Worm (Caenorhabditis elegans) whole organism, young adult: ENCODE results near the gene C35B1.7.
A peak's percentile ranks its signal among the peaks of the same experiment; 100 is the strongest.
"Not testable (repeated sequence)": the region's sequence is repeated elsewhere in the genome, so short reads cannot be mapped to it uniquely, and the experiment has no call there.

Experiments
- B0019.2 ChIP-seq: fragments of 200-800 bp; sonication (Bioruptor generic); conservative IDR thresholded peaks from 2 replicates; pipeline ENCODE4 v1.3.6; 2022; ENCODE audit warnings: missing genetic modification reagents, missing genetic modification characterization, missing compliant biosample characterization
- B0261.1 ChIP-seq: sonication (generic microtip); optimal IDR thresholded peaks from 2 replicates; lab custom pipeline; 2016; ENCODE audit warnings: mild to moderate bottlenecking, missing genetic modification characterization, moderate library complexity, missing compliant biosample characterization
- C17E4.6 ChIP-seq: fragments of 200-800 bp; sonication (Bioruptor generic); IDR thresholded peaks from 2 replicates; pipeline ENCODE4 v1.3.6; 2022; ENCODE audit warnings: missing genetic modification reagents, missing genetic modification characterization, missing compliant biosample characterization
- F23B12.7 ChIP-seq: sonication (generic microtip); optimal IDR thresholded peaks from 2 replicates; lab custom pipeline; 2017; ENCODE audit warnings: missing genetic modification characterization, mild to moderate bottlenecking, missing compliant biosample characterization, antibody characterized with exemption, moderate library complexity; ENCODE audit not compliant: insufficient read depth
- F57C9.4 ChIP-seq: sonication (generic microtip); optimal IDR thresholded peaks from 2 replicates; lab custom pipeline; 2017; ENCODE audit warnings: mild to moderate bottlenecking, missing genetic modification characterization, missing compliant biosample characterization
- K11D2.4 ChIP-seq: fragments of 200-800 bp; sonication (Bioruptor generic); IDR thresholded peaks from 2 replicates; pipeline ENCODE4 v1.3.6; 2022; ENCODE audit warnings: missing genetic modification reagents, missing genetic modification characterization, missing compliant biosample characterization
- Y53G8AR.9 ChIP-seq: fragments of 200-800 bp; sonication (Bioruptor generic); conservative IDR thresholded peaks from 2 replicates; pipeline ENCODE4 v1.3.6; 2022; ENCODE audit warnings: missing genetic modification reagents, missing genetic modification characterization, missing compliant biosample characterization
- Y79H2A.3 ChIP-seq: fragments of 200-800 bp; sonication (Bioruptor generic); conservative IDR thresholded peaks from 2 replicates; pipeline ENCODE4 v1.3.6; 2022; ENCODE audit warnings: missing genetic modification reagents, missing genetic modification characterization, missing compliant biosample characterization
- Y95B8A.8 ChIP-seq: fragments of 200-800 bp; sonication (Bioruptor generic); IDR thresholded peaks from 2 replicates; pipeline ENCODE4 v1.3.6; 2022; ENCODE audit warnings: missing genetic modification reagents, missing genetic modification characterization, missing compliant biosample characterization
- akir-1 ChIP-seq: fragments of 200-800 bp; sonication (Bioruptor generic); optimal IDR thresholded peaks from 2 replicates; lab custom pipeline; 2018; ENCODE audit warnings: mild to moderate bottlenecking, missing genetic modification characterization, moderate library complexity, missing compliant biosample characterization
- ama-1 ChIP-seq, 3 experiments: fragments of 150-350 bp in 1 of 3; sonication (generic microtip) in 2 of 3; optimal IDR thresholded peaks; 2 replicates each; lab custom pipeline; 2014 to 2018; ENCODE audit warnings: missing biosample characterization in 2 of 3, missing genetic modification characterization in 2 of 3, missing genetic modification reagents in 2 of 3
- attf-3 ChIP-seq: fragments of 200-800 bp; sonication (Bioruptor generic); conservative IDR thresholded peaks from 2 replicates; pipeline ENCODE4 v1.3.6; 2022; ENCODE audit warnings: missing genetic modification reagents, missing genetic modification characterization, missing compliant biosample characterization
- bed-1 ChIP-seq: fragments of 200-800 bp; sonication (Bioruptor generic); IDR thresholded peaks from 2 replicates; pipeline ENCODE4 v1.3.6; 2022; ENCODE audit warnings: missing genetic modification reagents, missing genetic modification characterization, missing compliant biosample characterization
- cebp-1 ChIP-seq, 2 experiments: fragments of 200-800 bp in 1 of 2; sonication (Bioruptor generic) in 1 of 2; sonication (generic microtip) in 1 of 2; IDR thresholded peaks in 1 of 2; optimal IDR thresholded peaks in 1 of 2; 2 replicates each; pipeline versions ENCODE4 v1.3.6 to Lab custom; 2017 to 2022; ENCODE audit warnings: missing compliant biosample characterization in 2 of 2, missing genetic modification characterization in 2 of 2, mild to moderate bottlenecking in 1 of 2, missing genetic modification reagents in 1 of 2, moderate library complexity in 1 of 2
- dox-1 ChIP-seq: fragments of 200-800 bp; sonication (Bioruptor generic); IDR thresholded peaks from 2 replicates; pipeline ENCODE4 v1.3.6; 2022; ENCODE audit warnings: missing genetic modification reagents, missing genetic modification characterization, missing compliant biosample characterization
- dpff-1 ChIP-seq: sonication (generic microtip); optimal IDR thresholded peaks from 2 replicates; lab custom pipeline; 2017; ENCODE audit warnings: mild to moderate bottlenecking, missing genetic modification characterization, missing compliant biosample characterization
- gei-17 ChIP-seq: fragments of 200-800 bp; sonication (Bioruptor generic); optimal IDR thresholded peaks from 2 replicates; lab custom pipeline; 2018; ENCODE audit warnings: mild to moderate bottlenecking, missing genetic modification characterization, missing compliant biosample characterization
- him-1 ChIP-seq: sonication (generic microtip); optimal IDR thresholded peaks from 2 replicates; lab custom pipeline; 2016; ENCODE audit warnings: missing genotype, missing genetic modification reagents, missing genetic modification characterization, missing compliant biosample characterization
- let-526 ChIP-seq: fragments of 200-800 bp; sonication (Bioruptor generic); IDR thresholded peaks from 2 replicates; pipeline ENCODE4 v1.3.6; 2022; ENCODE audit warnings: missing genetic modification reagents, missing genetic modification characterization, missing compliant biosample characterization
- lin-54 ChIP-seq: fragments of 200-800 bp; sonication (Bioruptor generic); optimal IDR thresholded peaks from 2 replicates; lab custom pipeline; 2018; ENCODE audit warnings: mild to moderate bottlenecking, missing genetic modification characterization, missing compliant biosample characterization
- lir-1 ChIP-seq: fragments of 200-800 bp; sonication (Bioruptor generic); conservative IDR thresholded peaks from 2 replicates; pipeline ENCODE4 v1.3.6; 2022; ENCODE audit warnings: missing genetic modification reagents, missing genetic modification characterization, missing compliant biosample characterization
- madf-6 ChIP-seq: fragments of 200-800 bp; sonication (Bioruptor generic); IDR thresholded peaks from 2 replicates; pipeline ENCODE4 v1.3.6; 2022; ENCODE audit warnings: missing genetic modification reagents, missing genetic modification characterization, missing compliant biosample characterization
- nhr-80 ChIP-seq: sonication (generic microtip); optimal IDR thresholded peaks from 2 replicates; lab custom pipeline; 2016; ENCODE audit warnings: missing genetic modification characterization, missing compliant biosample characterization
- sea-2 ChIP-seq: fragments of 200-800 bp; sonication (Bioruptor generic); IDR thresholded peaks from 2 replicates; pipeline ENCODE4 v1.3.6; 2022; ENCODE audit warnings: missing genetic modification characterization, missing compliant biosample characterization
- snpc-1.3 ChIP-seq: sonication (generic microtip); optimal IDR thresholded peaks from 2 replicates; lab custom pipeline; 2017; ENCODE audit warnings: missing genetic modification characterization, mild to moderate bottlenecking, missing compliant biosample characterization, antibody characterized with exemption, moderate library complexity, missing genotype, missing genetic modification reagents; ENCODE audit not compliant: insufficient read depth
- tlf-1 ChIP-seq: fragments of 200-800 bp; sonication (Bioruptor generic); optimal IDR thresholded peaks from 2 replicates; lab custom pipeline; 2018; ENCODE audit warnings: mild to moderate bottlenecking, missing genetic modification characterization, missing compliant biosample characterization
- unc-130 ChIP-seq: sonication (generic microtip); optimal IDR thresholded peaks from 2 replicates; lab custom pipeline; 2016; ENCODE audit warnings: missing genetic modification reagents, missing genetic modification characterization, missing compliant biosample characterization
- xnd-1 ChIP-seq: sonication (generic microtip); optimal IDR thresholded peaks from 2 replicates; lab custom pipeline; 2016; ENCODE audit warnings: missing genotype, missing genetic modification reagents, missing genetic modification characterization, missing compliant biosample characterization
- zfh-2 ChIP-seq: fragments of 200-800 bp; sonication (Bioruptor generic); conservative IDR thresholded peaks from 2 replicates; pipeline ENCODE4 v1.3.6; 2022; ENCODE audit warnings: missing genetic modification reagents, missing genetic modification characterization, missing compliant biosample characterization
- zim-3 ChIP-seq: sonication (generic microtip); optimal IDR thresholded peaks from 2 replicates; lab custom pipeline; 2017; ENCODE audit warnings: mild to moderate bottlenecking, missing genetic modification characterization, moderate library complexity, missing compliant biosample characterization

The C35B1.7 gene

DNA sequence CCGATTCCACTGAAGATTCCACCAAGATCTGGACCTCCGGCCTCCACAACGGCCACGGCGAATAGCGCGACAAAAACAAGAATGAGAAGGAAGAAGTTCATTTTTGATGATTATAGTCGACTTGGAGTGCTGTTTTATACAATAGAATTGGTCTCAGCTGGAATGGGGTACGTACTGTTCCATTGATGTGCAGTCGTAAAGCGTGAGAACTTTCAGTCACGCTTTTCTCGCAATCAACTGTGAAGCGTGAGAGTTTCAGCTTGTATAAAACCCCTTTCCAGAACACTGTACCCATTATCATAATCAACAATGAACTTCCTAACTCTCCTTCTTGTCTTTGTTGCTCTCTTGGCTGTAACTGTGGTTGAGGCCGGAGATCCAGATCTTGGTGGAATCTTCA is 6.8 kb downstream of the C35B1.7 start, which contains the start of the genes F49F1.4 and F49F1.2:
Gene F49F1.4 (minus strand): TSS at position 101 of the 400 bp plus-strand sequence.
Gene F49F1.2 (plus strand): TSS at position 310 of the 400 bp plus-strand sequence.
- TF ChIP-seq lir-1 (GFP tag; lab: Robert Waterston, UW) (no peak), unc-130 (GFP tag; lab: Kevin White, UChicago) (no peak), tlf-1 (no peak), him-1 (tag; lab: Kevin White, UChicago) (no peak), F23B12.7 (tag; lab: Kevin White, UChicago) (no peak), bed-1 (GFP tag; lab: Robert Waterston, UW) (no peak), zfh-2 (GFP tag; lab: Robert Waterston, UW) (no peak)

DNA sequence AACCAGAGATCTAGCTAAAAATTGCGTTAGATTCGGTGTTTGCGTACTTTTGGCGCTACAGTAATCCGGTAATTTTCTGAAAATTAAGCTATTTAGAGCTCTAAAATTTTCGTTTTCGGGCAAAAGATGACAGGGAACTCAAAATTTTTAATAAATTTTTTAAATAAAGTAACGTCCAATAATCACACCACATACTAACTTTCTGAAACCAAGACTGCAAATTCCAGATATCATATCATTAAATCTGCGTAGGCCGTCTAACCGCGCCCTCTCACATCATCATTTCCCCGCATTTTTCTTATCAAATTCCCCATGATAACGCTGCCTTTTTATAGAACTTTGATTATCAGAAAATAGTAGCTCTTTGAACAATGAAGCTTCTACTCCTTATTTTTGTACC is 8.6 kb downstream of the C35B1.7 start, which contains the start of gene drd-50:
Gene drd-50 (plus strand): TSS at position 301 of the 400 bp plus-strand sequence.
- no peak for TF ChIP-seq B0019.2 (GFP tag; lab: Robert Waterston, UW)
- no peak for TF ChIP-seq madf-6
- no peak for TF ChIP-seq C17E4.6 (GFP tag; lab: Robert Waterston, UW)
- TF ChIP-seq nhr-80, result peak; percentile 17
- TF ChIP-seq K11D2.4 (GFP tag; lab: Robert Waterston, UW), result no peak
- TF ChIP-seq lin-54, result no peak
- TF ChIP-seq dpff-1, result no peak

DNA sequence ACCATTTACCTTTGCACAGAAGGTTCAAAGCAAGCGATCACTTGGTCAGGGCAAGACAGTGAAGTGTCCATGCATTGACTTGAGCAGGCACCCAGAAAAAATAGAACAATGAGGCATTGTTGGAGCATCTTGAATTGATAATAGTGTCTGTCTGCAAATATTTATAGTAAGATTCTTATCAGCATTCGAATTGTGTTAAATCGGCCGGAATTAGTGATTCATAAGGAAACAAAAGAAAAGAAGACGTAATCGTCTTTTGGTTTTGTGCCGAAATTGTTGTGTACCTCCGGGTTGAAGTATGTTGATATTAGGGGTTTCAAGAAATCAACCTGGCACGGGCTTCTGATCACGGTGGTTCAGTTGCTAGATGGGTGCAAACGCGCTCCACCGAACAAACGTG is 11.4 kb downstream of the C35B1.7 start, which contains the start of gene F49F1.5:
Gene F49F1.5 (minus strand): TSS at position 153 of the 400 bp plus-strand sequence.
- TF ChIP-seq gei-17 (GFP tag; lab: Kevin White, UChicago) (no peak), sea-2 (no peak), zfh-2 (GFP tag; lab: Robert Waterston, UW) (no peak), Y79H2A.3 (GFP tag; lab: Robert Waterston, UW) (no peak), let-526 (GFP tag; lab: Robert Waterston, UW) (no peak), dox-1 (no peak), B0261.1 (tag; lab: Kevin White, UChicago) (no peak), akir-1 (GFP tag; lab: Kevin White, UChicago) (no peak), F57C9.4 (tag; lab: Kevin White, UChicago) (no peak), Y53G8AR.9 (GFP tag; lab: Robert Waterston, UW) (no peak), snpc-1.3 (tag; lab: Kevin White, UChicago) (no peak), Y95B8A.8 (GFP tag; lab: Robert Waterston, UW) (no peak)

DNA sequence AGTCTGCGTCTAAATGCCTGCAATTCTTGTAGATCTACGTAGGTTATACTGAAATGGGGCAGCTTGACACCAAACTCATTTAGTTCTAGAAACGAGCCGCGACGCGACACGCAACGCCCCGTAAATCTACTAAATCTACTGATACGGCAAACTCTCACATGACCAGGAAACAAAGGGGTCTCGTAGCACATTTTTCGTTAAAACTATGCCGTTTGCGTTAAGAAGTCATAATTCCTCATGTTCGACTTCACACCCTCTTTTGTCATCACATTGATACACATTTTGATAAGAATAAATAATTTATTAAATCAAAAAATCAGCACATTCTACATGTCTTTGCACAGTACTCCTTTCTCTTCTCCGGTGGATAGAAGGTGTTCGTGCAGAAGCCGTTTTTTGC is 12.2 kb downstream of the C35B1.7 start:
- TF ChIP-seq nhr-80 (peak; percentile 19), zim-3 (tag; lab: Kevin White, UChicago) (no peak)

DNA sequence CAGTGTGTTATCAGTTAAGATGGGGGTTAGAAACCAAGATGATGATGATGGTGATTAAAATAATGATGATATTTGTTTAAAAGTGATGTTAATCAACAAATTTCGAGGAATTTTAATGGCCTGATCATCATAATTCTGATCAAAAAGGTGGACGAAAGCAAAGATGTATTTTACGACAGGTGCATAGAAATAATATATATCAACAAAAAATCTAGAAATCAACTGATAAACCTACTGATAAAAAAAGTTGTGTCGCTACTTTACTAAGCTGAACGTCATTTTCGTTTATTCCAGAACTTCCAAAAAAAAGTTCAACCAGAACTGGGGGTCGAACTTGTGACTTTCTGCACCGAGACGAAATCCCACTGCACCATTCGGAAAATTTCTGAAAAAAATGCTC is 14.2 kb downstream of the C35B1.7 start, which contains the start of gene mul-1:
Gene mul-1 (minus strand): TSS at position 84 of the 400 bp plus-strand sequence.
- TF ChIP-seq nhr-80, result peak; percentile 46
- no peak for TF ChIP-seq ama-1 (optimal IDR thresholded peaks at IDR 0.05; lab: Kevin White, UChicago)
- no peak for TF ChIP-seq ama-1 (GFP tag; optimal IDR thresholded peaks at IDR 0.05; lab: Kevin White, UChicago)
- TF ChIP-seq, all 124 proteins: peak for 1

DNA sequence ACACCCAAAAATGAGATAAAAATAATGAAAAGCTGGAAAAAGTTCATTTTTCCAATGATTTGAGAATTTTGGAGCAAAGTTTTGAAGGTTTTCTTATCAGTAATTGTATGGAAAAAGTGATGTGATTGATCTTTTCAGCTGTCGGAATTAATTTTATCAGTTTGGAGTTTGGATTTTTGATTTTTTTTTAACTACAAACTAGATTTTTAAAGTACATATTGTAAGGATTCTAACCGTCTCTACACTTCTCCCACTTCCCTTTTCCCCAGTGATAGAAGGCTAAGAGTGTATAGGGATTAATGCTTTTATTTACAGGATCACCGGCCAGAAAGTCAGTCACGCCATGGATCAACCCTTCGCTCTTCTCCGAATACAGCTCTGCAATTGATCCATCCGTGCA is 16.8 kb downstream of the C35B1.7 start, which contains the start of gene F49F1.7:
Gene F49F1.7 (minus strand): TSS at position 101 of the 400 bp plus-strand sequence.
- not testable (repeated sequence) for TF ChIP-seq cebp-1 (GFP tag; IDR thresholded peaks at IDR 0.05; lab: Robert Waterston, UW); cebp-1 (tag; optimal IDR thresholded peaks at IDR 0.05; lab: Kevin White, UChicago); attf-3 (GFP tag; lab: Robert Waterston, UW); xnd-1 (tag; lab: Kevin White, UChicago)
